Worm (Caenorhabditis elegans) whole organism, L1 larva: ENCODE data around the gene F36G3.2.

Experiments used
- ceh-82 ChIP-seq, 3 experiments: fragments of 150-350 bp in 1 of 3; sonication (generic microtip) in 2 of 3; optimal IDR thresholded peaks; 2 replicates each; lab custom pipeline; 2014 to 2017; ENCODE audit warnings: missing biosample characterization in 3 of 3, missing genetic modification characterization in 3 of 3
- fkh-10 ChIP-seq: sonication (generic microtip); optimal IDR thresholded peaks from 2 replicates; lab custom pipeline; 2017; ENCODE audit warnings: missing biosample characterization, missing genetic modification reagents, missing genetic modification characterization
- nhr-76 ChIP-seq: sonication (generic microtip); optimal IDR thresholded peaks from 2 replicates; lab custom pipeline; 2017; ENCODE audit warnings: missing biosample characterization, missing genetic modification characterization
- snpc-4 ChIP-seq: fragments of 150-350 bp; optimal IDR thresholded peaks from 2 replicates; lab custom pipeline; 2014; ENCODE audit warnings: missing biosample characterization, missing genetic modification characterization
- tbx-2 ChIP-seq: sonication (generic microtip); optimal IDR thresholded peaks from 2 replicates; lab custom pipeline; 2016; ENCODE audit warnings: missing genetic modification characterization, missing compliant biosample characterization
- xbp-1 ChIP-seq: sonication (generic microtip); optimal IDR thresholded peaks from 2 replicates; lab custom pipeline; 2016; ENCODE audit warnings: missing genetic modification characterization, missing compliant biosample characterization

- TF ChIP-seq nhr-76 (tag; lab: Kevin White, UChicago) = no peak
- no peak for TF ChIP-seq xbp-1 (tag; lab: Kevin White, UChicago)
- TF ChIP-seq ceh-82 (tag; optimal IDR thresholded peaks at IDR 0.05; lab: Kevin White, UChicago) = no peak
- TF ChIP-seq snpc-4 (tag; lab: Kevin White, UChicago) = no peak
- TF ChIP-seq fkh-10 (GFP tag; lab: Kevin White, UChicago) = no peak
- TF ChIP-seq tbx-2 (tag; lab: Kevin White, UChicago) = no peak
These were observed 29.3 kb downstream of the F36G3.2 start, which contains the start of gene slc-17.9 for ce11 chrX:9764822-9765221.
